Worm (Caenorhabditis elegans) whole organism, late embryonic: ENCODE data around the gene emb-9.

Experiments used
- F13H6.1 ChIP-seq: sonication (generic microtip); optimal IDR thresholded peaks from 2 replicates; lab custom pipeline; 2016; ENCODE audit warnings: missing genetic modification characterization, missing compliant biosample characterization
- K09A11.1 ChIP-seq: sonication (generic microtip); optimal IDR thresholded peaks from 2 replicates; lab custom pipeline; 2017; ENCODE audit warnings: antibody characterized with exemption, mild to moderate bottlenecking, missing genetic modification characterization, missing compliant biosample characterization; ENCODE audit not compliant: insufficient read depth
- ama-1 ChIP-seq: fragments of 150-350 bp; optimal IDR thresholded peaks from 2 replicates; lab custom pipeline; 2014
- ceh-6 ChIP-seq: fragments of 200-800 bp; sonication (Bioruptor generic); optimal IDR thresholded peaks from 2 replicates; lab custom pipeline; 2018; ENCODE audit warnings: mild to moderate bottlenecking, missing genetic modification characterization, missing compliant biosample characterization
- elt-2 ChIP-seq: sonication (generic microtip); optimal IDR thresholded peaks from 2 replicates; lab custom pipeline; 2016; ENCODE audit warnings: missing genetic modification reagents, missing genetic modification characterization, missing compliant biosample characterization
- elt-4 ChIP-seq: sonication (generic microtip); optimal IDR thresholded peaks from 2 replicates; lab custom pipeline; 2016; ENCODE audit warnings: missing genetic modification characterization, missing compliant biosample characterization
- lin-11 ChIP-seq: fragments of 200-800 bp; sonication (Bioruptor generic); optimal IDR thresholded peaks from 2 replicates; lab custom pipeline; 2018; ENCODE audit warnings: mild to moderate bottlenecking, missing genetic modification characterization, missing compliant biosample characterization
- odd-2 ChIP-seq: sonication (generic microtip); optimal IDR thresholded peaks from 2 replicates; lab custom pipeline; 2017; ENCODE audit warnings: antibody characterized with exemption, mild to moderate bottlenecking, missing genetic modification characterization, missing compliant biosample characterization
- pha-4 ChIP-seq: fragments of 150-350 bp; optimal IDR thresholded peaks from 2 replicates; lab custom pipeline; 2018; ENCODE audit warnings: missing biosample characterization, missing genetic modification reagents, missing genetic modification characterization
- tbx-7 ChIP-seq: sonication (generic microtip); optimal IDR thresholded peaks from 2 replicates; lab custom pipeline; 2016; ENCODE audit warnings: missing genotype, missing genetic modification characterization, missing compliant biosample characterization

- TF ChIP-seq ceh-6 (no peak), F13H6.1 (tag; lab: Kevin White, UChicago) (no peak), odd-2 (tag; lab: Kevin White, UChicago) (no peak), pha-4 (tag; lab: Kevin White, UChicago) (no peak), elt-4 (tag; lab: Kevin White, UChicago) (no peak), lin-11 (tag; lab: Kevin White, UChicago) (no peak), ama-1 (lab: Kevin White, UChicago) (no peak), K09A11.1 (tag; lab: Kevin White, UChicago) (no peak), tbx-7 (no peak), elt-2 (tag; lab: Kevin White, UChicago) (no peak)
Measured at ce11 chrIII:9335076-9335475, 9.2 kb downstream of the emb-9 start.
